Fruit fly (Drosophila melanogaster) whole organism, embryonic: ENCODE results near the gene CG7333.

Experiments
- ATbp ChIP-seq: fragments of 200-800 bp; sonication (Bioruptor generic); optimal IDR thresholded peaks from 2 replicates; lab custom pipeline; 2017; ENCODE audit warnings: missing biosample characterization, mild to moderate bottlenecking, missing genetic modification characterization, missing genetic modification reagents
- Abd-B ChIP-seq: fragments of 200-800 bp; sonication (Bioruptor generic); optimal IDR thresholded peaks from 2 replicates; lab custom pipeline; 2018; ENCODE audit warnings: missing biosample characterization, mild to moderate bottlenecking, missing genetic modification characterization, moderate library complexity
- Atf6 ChIP-seq: fragments of 200-800 bp; sonication (Bioruptor generic); IDR thresholded peaks from 2 replicates; pipeline ENCODE4 v1.3.6; 2022; ENCODE audit warnings: missing biosample characterization, missing genetic modification characterization
- Blimp-1 ChIP-seq: fragments of 200-800 bp; sonication (Bioruptor generic); optimal IDR thresholded peaks from 3 replicates; lab custom pipeline; 2018; ENCODE audit warnings: missing biosample characterization, missing genetic modification characterization, mild to moderate bottlenecking, moderate library complexity, missing genetic modification reagents
- CG13287 ChIP-seq: fragments of 200-800 bp; sonication (Bioruptor generic); IDR thresholded peaks from 2 replicates; pipeline ENCODE4 v1.3.6; 2022; ENCODE audit warnings: missing biosample characterization, missing genetic modification characterization; ENCODE audit not compliant: partially characterized antibody
- CG14860 ChIP-seq: fragments of 200-800 bp; sonication (Bioruptor generic); IDR thresholded peaks from 3 replicates; pipeline ENCODE4 v1.3.6; 2022; ENCODE audit warnings: missing biosample characterization, missing genetic modification characterization; ENCODE audit not compliant: partially characterized antibody
- CG15011 ChIP-seq: fragments of 200-800 bp; sonication (Bioruptor generic); optimal IDR thresholded peaks from 3 replicates; lab custom pipeline; 2018; ENCODE audit warnings: missing biosample characterization, mild to moderate bottlenecking, missing genetic modification characterization
- CG15073 ChIP-seq: fragments of 200-800 bp; sonication (Bioruptor generic); optimal IDR thresholded peaks from 2 replicates; lab custom pipeline; 2016; ENCODE audit warnings: missing biosample characterization, missing genetic modification characterization
- CG15696 ChIP-seq: fragments of 200-800 bp; sonication (Bioruptor generic); optimal IDR thresholded peaks from 2 replicates; lab custom pipeline; 2019; ENCODE audit warnings: missing biosample characterization, mild to moderate bottlenecking, missing genetic modification characterization, moderate library complexity
- CG1647 ChIP-seq: fragments of 200-800 bp; sonication (Bioruptor generic); optimal IDR thresholded peaks from 3 replicates; lab custom pipeline; 2016; ENCODE audit warnings: missing biosample characterization, missing genetic modification characterization
- CG2199 ChIP-seq: fragments of 200-800 bp; sonication (Bioruptor generic); IDR thresholded peaks from 3 replicates; pipeline ENCODE4 v1.3.6; 2022; ENCODE audit warnings: missing biosample characterization, missing genetic modification characterization
- CG2875 ChIP-seq: fragments of 200-800 bp; sonication (Bioruptor generic); optimal IDR thresholded peaks from 2 replicates; lab custom pipeline; 2017; ENCODE audit warnings: missing biosample characterization, mild to moderate bottlenecking, missing genetic modification characterization, missing genetic modification reagents
- CG34376 ChIP-seq: fragments of 200-800 bp; sonication (Bioruptor generic); optimal IDR thresholded peaks from 2 replicates; lab custom pipeline; 2018; ENCODE audit warnings: missing biosample characterization, mild to moderate bottlenecking, missing genetic modification characterization
- CG4707 ChIP-seq: fragments of 200-800 bp; sonication (Bioruptor generic); optimal IDR thresholded peaks from 2 replicates; lab custom pipeline; 2018; ENCODE audit warnings: missing biosample characterization, mild to moderate bottlenecking, missing genetic modification characterization, moderate library complexity
- CG4730 ChIP-seq: fragments of 200-800 bp; sonication (Bioruptor generic); IDR thresholded peaks from 2 replicates; pipeline ENCODE4 v1.3.6; 2022; ENCODE audit warnings: missing biosample characterization, missing genetic modification characterization
- CG4854 ChIP-seq: fragments of 200-800 bp; sonication (Bioruptor generic); optimal IDR thresholded peaks from 2 replicates; lab custom pipeline; 2016; ENCODE audit warnings: missing biosample characterization, missing genetic modification characterization, inconsistent platforms
- CG6689 ChIP-seq: fragments of 200-800 bp; sonication (Bioruptor generic); IDR thresholded peaks from 2 replicates; pipeline ENCODE4 v1.3.6; 2022; ENCODE audit warnings: missing biosample characterization, missing genetic modification characterization
- CG7745 ChIP-seq: fragments of 200-800 bp; sonication (Bioruptor generic); optimal IDR thresholded peaks from 2 replicates; lab custom pipeline; 2018; ENCODE audit warnings: missing biosample characterization, mild to moderate bottlenecking, missing genetic modification characterization, moderate library complexity
- CG8478 ChIP-seq: fragments of >200 bp; optimal IDR thresholded peaks from 2 replicates; lab custom pipeline; 2018
- CG8924 ChIP-seq: fragments of 200-800 bp; optimal IDR thresholded peaks from 3 replicates; lab custom pipeline; 2019; ENCODE audit warnings: missing biosample characterization, mild to moderate bottlenecking, missing genetic modification characterization, moderate library complexity
- Dad ChIP-seq: fragments of 200-800 bp; sonication (Bioruptor generic); optimal IDR thresholded peaks from 3 replicates; lab custom pipeline; 2016; ENCODE audit warnings: missing biosample characterization, missing genetic modification characterization
- H2.0 ChIP-seq: fragments of 200-800 bp; sonication (Bioruptor generic); IDR thresholded peaks from 2 replicates; pipeline ENCODE4 v1.3.6; 2022; ENCODE audit warnings: missing biosample characterization, missing genetic modification characterization
- Hmr ChIP-seq: fragments of 200-800 bp; sonication (Bioruptor generic); optimal IDR thresholded peaks from 3 replicates; lab custom pipeline; 2017; ENCODE audit warnings: mild to moderate bottlenecking, missing biosample characterization, missing genetic modification reagents, missing genetic modification characterization
- Hmx ChIP-seq: fragments of 200-800 bp; sonication (Bioruptor generic); optimal IDR thresholded peaks from 2 replicates; lab custom pipeline; 2016; ENCODE audit warnings: missing biosample characterization, missing genetic modification characterization
- Kr ChIP-seq: fragments of 200-800 bp; sonication (Bioruptor generic); optimal IDR thresholded peaks from 2 replicates; lab custom pipeline; 2017; ENCODE audit warnings: missing biosample characterization, mild to moderate bottlenecking, missing genetic modification characterization
- MBD-R2 ChIP-seq: fragments of 200-800 bp; sonication (Bioruptor generic); IDR thresholded peaks from 2 replicates; pipeline ENCODE4 v1.3.6; 2022; ENCODE audit warnings: missing biosample characterization, missing genetic modification characterization
- Sry-β ChIP-seq: fragments of 200-800 bp; sonication (Bioruptor generic); optimal IDR thresholded peaks from 2 replicates; lab custom pipeline; 2018; ENCODE audit warnings: missing biosample characterization, mild to moderate bottlenecking, missing genetic modification characterization, moderate library complexity
- crp ChIP-seq, 2 experiments: fragments of 200-800 bp; sonication (Bioruptor generic); optimal IDR thresholded peaks; 2 replicates in 1 of 2; 3 replicates in 1 of 2; lab custom pipeline; 2017; ENCODE audit warnings: missing biosample characterization in 2 of 2, missing genetic modification characterization in 2 of 2, mild to moderate bottlenecking in 1 of 2, moderate library complexity in 1 of 2
- dm ChIP-seq: fragments of 200-800 bp; sonication (Bioruptor generic); optimal IDR thresholded peaks from 3 replicates; lab custom pipeline; 2016; ENCODE audit warnings: missing biosample characterization, missing genetic modification characterization
- en ChIP-seq: fragments of 200-800 bp; sonication (Bioruptor generic); optimal IDR thresholded peaks from 2 replicates; lab custom pipeline; 2016; ENCODE audit warnings: missing biosample characterization, missing genetic modification characterization
- fru ChIP-seq: fragments of >200 bp; optimal IDR thresholded peaks from 2 replicates; lab custom pipeline; 2017
- fu2 ChIP-seq: fragments of 200-800 bp; sonication (Bioruptor generic); optimal IDR thresholded peaks from 2 replicates; lab custom pipeline; 2016; ENCODE audit warnings: missing biosample characterization, missing genetic modification characterization
- gcm2 ChIP-seq: fragments of 200-800 bp; sonication (Bioruptor generic); optimal IDR thresholded peaks from 2 replicates; lab custom pipeline; 2016; ENCODE audit warnings: missing biosample characterization, missing genetic modification characterization
- gsb ChIP-seq: fragments of 200-800 bp; sonication (Bioruptor generic); IDR thresholded peaks from 2 replicates; pipeline ENCODE4 v1.3.6; 2022; ENCODE audit warnings: missing biosample characterization, missing genetic modification characterization
- knrl ChIP-seq: fragments of 200-800 bp; sonication (Bioruptor generic); IDR thresholded peaks from 3 replicates; pipeline ENCODE4 v1.3.6; 2022; ENCODE audit warnings: missing biosample characterization, missing genetic modification characterization; ENCODE audit not compliant: partially characterized antibody
- nerfin-1 ChIP-seq: fragments of 200-800 bp; sonication (Bioruptor generic); optimal IDR thresholded peaks from 3 replicates; lab custom pipeline; 2019; ENCODE audit warnings: missing biosample characterization, mild to moderate bottlenecking, missing genetic modification characterization, moderate library complexity
- phol ChIP-seq: fragments of 200-800 bp; sonication (Bioruptor generic); optimal IDR thresholded peaks from 3 replicates; lab custom pipeline; 2018; ENCODE audit warnings: missing biosample characterization, mild to moderate bottlenecking, missing genetic modification characterization, moderate library complexity
- salm ChIP-seq: fragments of 200-800 bp; sonication (Bioruptor generic); optimal IDR thresholded peaks from 2 replicates; lab custom pipeline; 2018; ENCODE audit warnings: missing biosample characterization, mild to moderate bottlenecking, missing genetic modification characterization
- slbo ChIP-seq: fragments of 200-800 bp; sonication (Bioruptor generic); IDR thresholded peaks from 2 replicates; pipeline ENCODE4 v1.3.6; 2022; ENCODE audit warnings: missing biosample characterization, missing genetic modification characterization
- tap ChIP-seq: fragments of 200-800 bp; optimal IDR thresholded peaks from 3 replicates; lab custom pipeline; 2019; ENCODE audit warnings: missing biosample characterization, mild to moderate bottlenecking, missing genetic modification characterization, moderate library complexity
- toy ChIP-seq: fragments of 200-800 bp; sonication (Bioruptor generic); IDR thresholded peaks from 2 replicates; pipeline ENCODE4 v1.3.6; 2022; ENCODE audit warnings: missing biosample characterization, missing genetic modification characterization

CG7333 gene

dm6 chr3R:19584818-19585217, 15.6 kb upstream of the CG7333 start (continued):
- peak; percentile 96 for TF ChIP-seq CG15696 (tag; lab: Kevin White, UChicago)
- peak; percentile 76 for TF ChIP-seq en
- no peak for TF ChIP-seq CG14860 (GFP tag; lab: Robert Waterston, UW)
- TF ChIP-seq CG34376, result peak; percentile 50
- peak; percentile 64; the same call in 1 of the 3 replicates for TF ChIP-seq CG2199 (GFP tag; lab: Robert Waterston, UW)
- TF ChIP-seq gsb (GFP tag; lab: Robert Waterston, UW), result no peak
- TF ChIP-seq Atf6 (GFP tag; lab: Robert Waterston, UW), result peak; percentile 61; the same call in 1 of the 2 replicates
- TF ChIP-seq CG8924, result peak; percentile 86
- peak; percentile 76 for TF ChIP-seq gcm2 (GFP tag; lab: Kevin White, UChicago)
- peak; percentile 78 for TF ChIP-seq Dad (GFP tag; lab: Kevin White, UChicago)
- TF ChIP-seq Sry-β (GFP tag; lab: Kevin White, UChicago), result peak; percentile 75

dm6 chr3R:19586319-19586718, 14.1 kb upstream of the CG7333 start:
- TF ChIP-seq nerfin-1 (tag; lab: Kevin White, UChicago) (no peak), CG4730 (0 out of 2 replicates have a peak, but pooled peaks have one; percentile 5), Kr (GFP tag; lab: Kevin White, UChicago) (no peak), slbo (GFP tag; lab: Robert Waterston, UW) (peak; percentile 9; the same call in 1 of the 2 replicates), CG1647 (no peak), CG2875 (GFP tag; lab: Kevin White, UChicago) (no peak), CG8478 (lab: Kevin White, UChicago) (peak; percentile 22), phol (tag; lab: Kevin White, UChicago) (no peak), Blimp-1 (GFP tag; lab: Kevin White, UChicago) (no peak), CG15073 (GFP tag; lab: Kevin White, UChicago) (peak; percentile 95), knrl (GFP tag; lab: Robert Waterston, UW) (0 out of 3 replicates have a peak, but pooled peaks have one; percentile 4), CG7745 (tag; lab: Kevin White, UChicago) (no peak)
- TF ChIP-seq, all 482 proteins: peak for 5

- TF ChIP-seq crp (GFP tag; optimal IDR thresholded peaks at IDR 0.05; lab: Kevin White, UChicago) (no peak), CG6689 (GFP tag; lab: Robert Waterston, UW) (no peak), salm (tag; lab: Kevin White, UChicago) (no peak), ATbp (GFP tag; lab: Kevin White, UChicago) (no peak), toy (GFP tag; lab: Robert Waterston, UW) (no peak), H2.0 (GFP tag; lab: Robert Waterston, UW) (no peak), tap (tag; lab: Kevin White, UChicago) (no peak), MBD-R2 (GFP tag; lab: Robert Waterston, UW) (no peak), CG4707 (GFP tag; lab: Kevin White, UChicago) (no peak), Hmr (GFP tag; lab: Kevin White, UChicago) (no peak), Hmx (GFP tag; lab: Kevin White, UChicago) (no peak), fu2 (GFP tag; lab: Kevin White, UChicago) (no peak), CG13287 (GFP tag; lab: Robert Waterston, UW) (no peak), fru (lab: Kevin White, UChicago) (no peak), Abd-B (no peak), CG4854 (GFP tag; lab: Kevin White, UChicago) (no peak), CG15011 (GFP tag; lab: Kevin White, UChicago) (no peak), dm (GFP tag; lab: Kevin White, UChicago) (no peak)
- TF ChIP-seq, all 482 proteins: peak for 0
Observed at dm6 chr3R:19587652-19588051, 12.8 kb upstream of the CG7333 start.
